Worm (Caenorhabditis elegans) whole organism, L2 larva: Measurements from ENCODE around the gene R02F11.12.

Experiments
- C34F6.9 ChIP-seq: fragments of 150-350 bp; optimal IDR thresholded peaks from 2 replicates; lab custom pipeline; 2014; ENCODE audit warnings: missing biosample characterization, missing genetic modification characterization
- F13H6.1 ChIP-seq: sonication (generic microtip); optimal IDR thresholded peaks from 2 replicates; lab custom pipeline; 2016; ENCODE audit warnings: missing genetic modification characterization, missing compliant biosample characterization
- R02D3.7 ChIP-seq: fragments of 150-350 bp; optimal IDR thresholded peaks from 2 replicates; lab custom pipeline; 2014; ENCODE audit warnings: missing biosample characterization, missing genetic modification characterization
- Y55F3AM.14 ChIP-seq: fragments of 200-800 bp; sonication (Bioruptor generic); optimal IDR thresholded peaks from 2 replicates; lab custom pipeline; 2018; ENCODE audit warnings: mild to moderate bottlenecking, missing genetic modification characterization, missing compliant biosample characterization
- ZK546.5 ChIP-seq: sonication (generic microtip); optimal IDR thresholded peaks from 2 replicates; lab custom pipeline; 2017; ENCODE audit warnings: missing biosample characterization, missing genetic modification characterization
- aly-2 ChIP-seq: fragments of 150-350 bp; optimal IDR thresholded peaks from 2 replicates; lab custom pipeline; 2014; ENCODE audit warnings: missing biosample characterization, missing genetic modification characterization
- ama-1 ChIP-seq: fragments of 150-350 bp; optimal IDR thresholded peaks from 2 replicates; lab custom pipeline; 2018; ENCODE audit warnings: inconsistent platforms
- blmp-1 ChIP-seq: sonication (generic microtip); optimal IDR thresholded peaks from 2 replicates; lab custom pipeline; 2017; ENCODE audit warnings: missing genetic modification characterization, mild to moderate bottlenecking, missing compliant biosample characterization, antibody characterized with exemption, moderate library complexity; ENCODE audit not compliant: insufficient read depth
- ceh-16 ChIP-seq: fragments of 150-350 bp; optimal IDR thresholded peaks from 2 replicates; lab custom pipeline; 2014; ENCODE audit warnings: missing biosample characterization, missing genetic modification characterization
- ceh-82 ChIP-seq: fragments of 150-350 bp; optimal IDR thresholded peaks from 2 replicates; lab custom pipeline; 2014; ENCODE audit warnings: missing biosample characterization, missing genetic modification characterization
- dmd-4 ChIP-seq: sonication (generic microtip); optimal IDR thresholded peaks from 2 replicates; lab custom pipeline; 2017; ENCODE audit warnings: missing biosample characterization, missing genetic modification characterization
- egl-27 ChIP-seq: sonication (generic microtip); optimal IDR thresholded peaks from 3 replicates; lab custom pipeline; 2017; ENCODE audit warnings: missing biosample characterization, missing genetic modification reagents, missing genetic modification characterization
- elt-3 ChIP-seq: sonication (generic microtip); optimal IDR thresholded peaks from 2 replicates; lab custom pipeline; 2017; ENCODE audit warnings: missing biosample characterization, missing genetic modification characterization
- fos-1 ChIP-seq: fragments of 150-350 bp; optimal IDR thresholded peaks from 2 replicates; lab custom pipeline; 2014; ENCODE audit warnings: missing biosample characterization, missing genetic modification characterization
- gmeb-1 ChIP-seq: fragments of 150-350 bp; optimal IDR thresholded peaks from 2 replicates; lab custom pipeline; 2014; ENCODE audit warnings: missing biosample characterization, missing genetic modification characterization
- lin-11 ChIP-seq: fragments of 150-350 bp; sonication (generic microtip); optimal IDR thresholded peaks from 2 replicates; lab custom pipeline; 2014; ENCODE audit warnings: missing biosample characterization, missing genetic modification characterization, inconsistent platforms, mixed read lengths
- lin-39 ChIP-seq: fragments of 150-350 bp; optimal IDR thresholded peaks from 2 replicates; lab custom pipeline; 2014; ENCODE audit warnings: missing biosample characterization, missing genetic modification reagents, missing genetic modification characterization
- lsy-2 ChIP-seq, 2 experiments: fragments of 150-350 bp in 1 of 2; sonication (generic microtip) in 1 of 2; optimal IDR thresholded peaks; 2 replicates each; lab custom pipeline; 2014 to 2017; ENCODE audit warnings: missing biosample characterization in 2 of 2, missing genetic modification characterization in 2 of 2
- mab-5 ChIP-seq: fragments of 150-350 bp; optimal IDR thresholded peaks from 2 replicates; lab custom pipeline; 2014; ENCODE audit warnings: missing biosample characterization, missing genetic modification characterization
- mbf-1 ChIP-seq: sonication (generic microtip); optimal IDR thresholded peaks from 2 replicates; lab custom pipeline; 2017; ENCODE audit warnings: missing biosample characterization, missing genetic modification characterization
- mdl-1 ChIP-seq, 2 experiments: fragments of 150-350 bp in 1 of 2; sonication (generic microtip) in 1 of 2; optimal IDR thresholded peaks; 2 replicates each; lab custom pipeline; 2017; ENCODE audit warnings: missing biosample characterization in 2 of 2, missing genetic modification characterization in 2 of 2
- nhr-10 ChIP-seq: sonication (generic microtip); optimal IDR thresholded peaks from 2 replicates; lab custom pipeline; 2017; ENCODE audit warnings: missing biosample characterization, missing genetic modification characterization
- nhr-11 ChIP-seq: fragments of 150-350 bp; optimal IDR thresholded peaks from 2 replicates; lab custom pipeline; 2014; ENCODE audit warnings: missing biosample characterization, missing genetic modification characterization
- nhr-12 ChIP-seq: fragments of 150-350 bp; optimal IDR thresholded peaks from 2 replicates; lab custom pipeline; 2014; ENCODE audit warnings: missing biosample characterization, missing genetic modification characterization
- nhr-129 ChIP-seq: fragments of 150-350 bp; optimal IDR thresholded peaks from 2 replicates; lab custom pipeline; 2014; ENCODE audit warnings: missing biosample characterization, missing genetic modification characterization
- nhr-21 ChIP-seq: fragments of 150-350 bp; optimal IDR thresholded peaks from 2 replicates; lab custom pipeline; 2014; ENCODE audit warnings: missing biosample characterization, missing genetic modification characterization
- nhr-23 ChIP-seq: fragments of 150-350 bp; optimal IDR thresholded peaks from 2 replicates; lab custom pipeline; 2014; ENCODE audit warnings: missing biosample characterization, missing genetic modification reagents, missing genetic modification characterization
- nhr-237 ChIP-seq: fragments of 150-350 bp; optimal IDR thresholded peaks from 2 replicates; lab custom pipeline; 2014; ENCODE audit warnings: missing biosample characterization, missing genetic modification characterization
- nhr-25 ChIP-seq: fragments of 150-350 bp; sonication (generic microtip); optimal IDR thresholded peaks from 3 replicates; lab custom pipeline; 2014; ENCODE audit warnings: missing biosample characterization, missing genetic modification characterization
- nhr-77 ChIP-seq: fragments of 150-350 bp; optimal IDR thresholded peaks from 2 replicates; lab custom pipeline; 2014; ENCODE audit warnings: missing biosample characterization, missing genetic modification characterization
- peb-1 ChIP-seq: fragments of 150-350 bp; optimal IDR thresholded peaks from 2 replicates; lab custom pipeline; 2014; ENCODE audit warnings: missing biosample characterization, missing genetic modification characterization
- skn-1 ChIP-seq: sonication (generic microtip); optimal IDR thresholded peaks from 2 replicates; lab custom pipeline; 2017; ENCODE audit warnings: missing biosample characterization, missing genetic modification characterization
- sma-3 ChIP-seq: sonication (generic microtip); optimal IDR thresholded peaks from 2 replicates; lab custom pipeline; 2016; ENCODE audit warnings: missing genetic modification reagents, missing genetic modification characterization, missing compliant biosample characterization
- sma-9 ChIP-seq, 2 experiments: fragments of 150-350 bp in 1 of 2; sonication (generic microtip) in 1 of 2; optimal IDR thresholded peaks; 2 replicates each; lab custom pipeline; 2014 to 2016; ENCODE audit warnings: missing genetic modification characterization in 2 of 2, mild to moderate bottlenecking in 1 of 2, missing biosample characterization in 1 of 2, missing compliant biosample characterization in 1 of 2, missing genetic modification reagents in 1 of 2, moderate library complexity in 1 of 2
- snpc-4 ChIP-seq: fragments of 150-350 bp; optimal IDR thresholded peaks from 2 replicates; lab custom pipeline; 2014; ENCODE audit warnings: missing biosample characterization, missing genetic modification characterization
- unc-55 ChIP-seq: fragments of 150-350 bp; sonication (generic microtip); optimal IDR thresholded peaks from 3 replicates; lab custom pipeline; 2014; ENCODE audit warnings: missing biosample characterization, missing genetic modification reagents, missing genetic modification characterization
- unc-62 ChIP-seq: fragments of 150-350 bp; optimal IDR thresholded peaks from 2 replicates; lab custom pipeline; 2014; ENCODE audit warnings: missing biosample characterization, missing genetic modification reagents, missing genetic modification characterization
- zag-1 ChIP-seq: fragments of 150-350 bp; optimal IDR thresholded peaks from 2 replicates; lab custom pipeline; 2014; ENCODE audit warnings: missing biosample characterization, missing genetic modification characterization
- ztf-1 ChIP-seq: fragments of 200-800 bp; sonication (Bioruptor generic); conservative IDR thresholded peaks from 2 replicates; pipeline ENCODE4 v1.3.6; 2022; ENCODE audit warnings: missing genetic modification characterization, missing compliant biosample characterization
- ztf-11 ChIP-seq: sonication (generic microtip); optimal IDR thresholded peaks from 2 replicates; lab custom pipeline; 2017; ENCODE audit warnings: missing biosample characterization, missing genetic modification characterization
- ztf-4 ChIP-seq: fragments of 150-350 bp; optimal IDR thresholded peaks from 2 replicates; lab custom pipeline; 2014; ENCODE audit warnings: missing biosample characterization, missing genetic modification characterization

R02F11.12 gene

ce11 chrV:4790368-4790767 lies at the start of gene R02F11.12:
Gene R02F11.12 (plus strand): TSS chrV:4790668.
- TF ChIP-seq R02D3.7 (tag; lab: Kevin White, UChicago) (no peak), nhr-10 (no peak), nhr-21 (tag; lab: Kevin White, UChicago) (no peak), sma-9 (GFP tag; optimal IDR thresholded peaks at IDR 0.05; lab: Kevin White, UChicago) (no peak), sma-9 (tag; optimal IDR thresholded peaks at IDR 0.05; lab: Kevin White, UChicago) (no peak), C34F6.9 (tag; lab: Kevin White, UChicago) (no peak), nhr-77 (tag; lab: Kevin White, UChicago) (no peak), fos-1 (tag; lab: Kevin White, UChicago) (no peak), ZK546.5 (tag; lab: Kevin White, UChicago) (no peak), dmd-4 (tag; lab: Kevin White, UChicago) (no peak), mab-5 (tag; lab: Kevin White, UChicago) (no peak), snpc-4 (tag; lab: Kevin White, UChicago) (no peak), unc-62 (GFP tag; lab: Kevin White, UChicago) (no peak), nhr-11 (tag; lab: Kevin White, UChicago) (no peak), gmeb-1 (tag; lab: Kevin White, UChicago) (no peak), ztf-1 (GFP tag; lab: Robert Waterston, UW) (no peak), ztf-4 (no peak), blmp-1 (no peak), nhr-25 (tag; lab: Kevin White, UChicago) (no peak)

DNA sequence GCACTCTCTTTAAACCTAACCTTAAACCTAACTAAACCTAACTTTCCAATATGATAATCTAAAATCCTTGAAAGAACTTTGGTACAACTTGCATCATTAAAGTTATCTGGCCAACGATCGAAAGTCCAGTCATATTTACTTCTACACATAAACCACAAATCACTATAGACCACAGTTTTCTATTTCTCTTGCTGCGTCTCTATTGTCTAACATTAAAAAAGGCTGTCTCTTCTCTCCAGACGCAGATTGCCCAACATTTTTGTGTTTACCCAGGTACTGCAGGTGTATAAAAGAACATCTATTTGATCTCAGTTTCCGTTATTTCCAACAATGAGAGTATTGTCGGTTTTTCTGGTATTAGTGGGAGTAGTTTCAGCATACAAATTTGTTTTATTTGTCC lies 48.3 kb upstream of the R02F11.12 start, which contains the start of gene ugt-61:
ugt-61 (plus strand) TSS at position 233 of the 400 bp plus-strand sequence.
- TF ChIP-seq peb-1 (tag; lab: Kevin White, UChicago) = no peak
- no peak for TF ChIP-seq ztf-11 (tag; lab: Kevin White, UChicago)
- TF ChIP-seq nhr-12 (tag; lab: Kevin White, UChicago) = no peak
- TF ChIP-seq R02D3.7 (tag; lab: Kevin White, UChicago) = no peak
- TF ChIP-seq ama-1 = no peak
- TF ChIP-seq sma-9 (GFP tag; optimal IDR thresholded peaks at IDR 0.05; lab: Kevin White, UChicago) = peak; percentile 45
- no peak for TF ChIP-seq sma-9 (tag; optimal IDR thresholded peaks at IDR 0.05; lab: Kevin White, UChicago)
- TF ChIP-seq fos-1 (tag; lab: Kevin White, UChicago) = peak; percentile 47
- TF ChIP-seq lin-11 (tag; lab: Kevin White, UChicago) = no peak
- no peak for TF ChIP-seq mdl-1 (tag; optimal IDR thresholded peaks at IDR 0.05; lab: Kevin White, UChicago)
- TF ChIP-seq ceh-16 = no peak
- TF ChIP-seq F13H6.1 = no peak
- TF ChIP-seq C34F6.9 (tag; lab: Kevin White, UChicago) = no peak
- peak; percentile 65 for TF ChIP-seq nhr-129
- no peak for TF ChIP-seq unc-55 (GFP tag; lab: Kevin White, UChicago)
- TF ChIP-seq dmd-4 (tag; lab: Kevin White, UChicago) = no peak
- peak; percentile 7 for TF ChIP-seq gmeb-1 (tag; lab: Kevin White, UChicago)
- no peak for TF ChIP-seq elt-3 (tag; lab: Kevin White, UChicago)
- no peak for TF ChIP-seq skn-1 (tag; lab: Kevin White, UChicago)
- TF ChIP-seq blmp-1 = no peak
- TF ChIP-seq, all 48 proteins: peak for 4

ce11 chrV:4745269-4745668 lies 45.2 kb upstream of the R02F11.12 start, which contains the start of gene C18G1.7:
Gene C18G1.7 (plus strand): TSS chrV:4745569.
- TF ChIP-seq blmp-1 = no peak
- no peak for TF ChIP-seq elt-3 (tag; lab: Kevin White, UChicago)
- TF ChIP-seq nhr-237 (tag; lab: Kevin White, UChicago) = no peak
- no peak for TF ChIP-seq sma-3 (GFP tag; lab: Kevin White, UChicago)
- no peak for TF ChIP-seq ceh-82
- TF ChIP-seq mbf-1 (tag; lab: Kevin White, UChicago) = no peak
- no peak for TF ChIP-seq ceh-16
- TF ChIP-seq unc-62 (GFP tag; lab: Kevin White, UChicago) = no peak
- no peak for TF ChIP-seq nhr-129
- TF ChIP-seq nhr-12 (tag; lab: Kevin White, UChicago) = no peak
- no peak for TF ChIP-seq zag-1

ce11 chrV:4750294-4750693 lies 40.2 kb upstream of the R02F11.12 start, which contains the start of gene C18G1.6:
Gene C18G1.6 (plus strand): TSS chrV:4750594.
- no peak for TF ChIP-seq mab-5 (tag; lab: Kevin White, UChicago)
- no peak for TF ChIP-seq unc-62 (GFP tag; lab: Kevin White, UChicago)
- TF ChIP-seq aly-2 (tag; lab: Kevin White, UChicago) = no peak
- TF ChIP-seq nhr-25 (tag; lab: Kevin White, UChicago) = no peak
- no peak for TF ChIP-seq ama-1
- no peak for TF ChIP-seq egl-27 (tag; lab: Kevin White, UChicago)
- TF ChIP-seq sma-3 (GFP tag; lab: Kevin White, UChicago) = no peak
- TF ChIP-seq dmd-4 (tag; lab: Kevin White, UChicago) = no peak
- TF ChIP-seq nhr-23 (tag; lab: Kevin White, UChicago) = no peak
- TF ChIP-seq C34F6.9 (tag; lab: Kevin White, UChicago) = no peak
- no peak for TF ChIP-seq elt-3 (tag; lab: Kevin White, UChicago)
- no peak for TF ChIP-seq ztf-1 (GFP tag; lab: Robert Waterston, UW)
- TF ChIP-seq lin-39 = no peak
- TF ChIP-seq zag-1 = no peak
- no peak for TF ChIP-seq snpc-4 (tag; lab: Kevin White, UChicago)
- TF ChIP-seq sma-9 (GFP tag; optimal IDR thresholded peaks at IDR 0.05; lab: Kevin White, UChicago) = no peak
- no peak for TF ChIP-seq sma-9 (tag; optimal IDR thresholded peaks at IDR 0.05; lab: Kevin White, UChicago)
- TF ChIP-seq R02D3.7 (tag; lab: Kevin White, UChicago) = no peak
- no peak for TF ChIP-seq lsy-2 (tag; optimal IDR thresholded peaks at IDR 0.05; lab: Kevin White, UChicago)
- TF ChIP-seq Y55F3AM.14 (GFP tag; lab: Kevin White, UChicago) = no peak
- TF ChIP-seq, all 48 proteins: peak for 0
